Worm (Caenorhabditis elegans) whole organism, L1 larva: ENCODE measurements around the gene cec-4.

Source experiments
- ceh-8 ChIP-seq: fragments of 200-800 bp; sonication (Bioruptor generic); optimal IDR thresholded peaks from 2 replicates; lab custom pipeline; 2018; ENCODE audit warnings: mild to moderate bottlenecking, missing genetic modification characterization, moderate library complexity, missing compliant biosample characterization
- dsc-1 ChIP-seq: sonication (generic microtip); optimal IDR thresholded peaks from 2 replicates; lab custom pipeline; 2016; ENCODE audit warnings: mild to moderate bottlenecking, missing genetic modification characterization, missing compliant biosample characterization
- lin-35 ChIP-seq, 2 experiments: fragments of 150-350 bp; optimal IDR thresholded peaks; 2 replicates each; lab custom pipeline; 2014; ENCODE audit warnings: missing biosample characterization in 2 of 2, missing genetic modification characterization in 2 of 2, missing genetic modification reagents in 2 of 2
- lin-39 ChIP-seq: fragments of 150-350 bp; optimal IDR thresholded peaks from 2 replicates; lab custom pipeline; 2014; ENCODE audit warnings: missing biosample characterization, missing genetic modification reagents, missing genetic modification characterization
- nhr-11 ChIP-seq: fragments of 150-350 bp; optimal IDR thresholded peaks from 2 replicates; lab custom pipeline; 2014; ENCODE audit warnings: missing biosample characterization, missing genetic modification characterization
- nhr-28 ChIP-seq: fragments of 150-350 bp; optimal IDR thresholded peaks from 2 replicates; lab custom pipeline; 2014; ENCODE audit warnings: missing biosample characterization, missing genetic modification characterization
- nhr-76 ChIP-seq: sonication (generic microtip); optimal IDR thresholded peaks from 2 replicates; lab custom pipeline; 2017; ENCODE audit warnings: missing biosample characterization, missing genetic modification characterization
- skn-1 ChIP-seq: fragments of 150-350 bp; optimal IDR thresholded peaks from 2 replicates; lab custom pipeline; 2014; ENCODE audit warnings: missing biosample characterization, missing genetic modification characterization
- unc-62 ChIP-seq: fragments of 150-350 bp; optimal IDR thresholded peaks from 2 replicates; lab custom pipeline; 2014; ENCODE audit warnings: missing biosample characterization, missing genetic modification reagents, missing genetic modification characterization
- zag-1 ChIP-seq: fragments of 150-350 bp; optimal IDR thresholded peaks from 2 replicates; lab custom pipeline; 2014; ENCODE audit warnings: missing biosample characterization, missing genetic modification characterization
- ztf-11 ChIP-seq, 2 experiments: sonication (generic microtip); optimal IDR thresholded peaks; 2 replicates each; lab custom pipeline; 2016 to 2017; ENCODE audit warnings: missing genetic modification characterization in 2 of 2, missing biosample characterization in 1 of 2, missing compliant biosample characterization in 1 of 2

DNA sequence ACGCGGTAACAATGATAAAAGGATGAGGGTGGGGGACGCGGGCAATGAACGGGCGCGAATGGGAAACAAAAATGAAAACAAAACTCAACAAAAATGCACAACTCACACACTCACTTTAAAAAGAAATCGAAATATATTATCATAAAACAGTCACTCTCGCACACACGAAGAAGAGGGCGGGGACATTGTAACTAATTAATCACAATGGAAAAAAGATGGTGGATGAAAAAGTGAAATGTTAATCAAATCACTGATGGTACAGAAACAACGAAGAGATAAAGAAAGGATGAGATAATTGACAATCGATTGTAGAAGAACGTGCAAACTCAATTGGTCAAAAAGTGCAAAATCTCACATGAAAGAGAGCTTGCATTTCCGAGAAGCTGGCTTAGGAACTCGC is 16.3 kb upstream of the cec-4 start:
- TF ChIP-seq lin-35 (GFP tag; optimal IDR thresholded peaks at IDR 0.05; lab: Kevin White, UChicago) = no peak
- TF ChIP-seq dsc-1 (tag; lab: Kevin White, UChicago) = no peak
- TF ChIP-seq nhr-11 (tag; lab: Kevin White, UChicago) = no peak
- no peak for TF ChIP-seq ztf-11 (tag; optimal IDR thresholded peaks at IDR 0.05; lab: Kevin White, UChicago)
- TF ChIP-seq unc-62 (GFP tag; lab: Kevin White, UChicago) = no peak
- no peak for TF ChIP-seq skn-1 (tag; lab: Kevin White, UChicago)
- no peak for TF ChIP-seq nhr-28 (tag; lab: Kevin White, UChicago)
- no peak for TF ChIP-seq lin-39
- no peak for TF ChIP-seq nhr-76
- no peak for TF ChIP-seq zag-1
- no peak for TF ChIP-seq ceh-8 (GFP tag; lab: Kevin White, UChicago)
